Fruit fly (Drosophila melanogaster) whole organism, pupa: ENCODE results near the gene CG31191.

ENCODE experiments used
- CG10348 ChIP-seq: fragments of 200-800 bp; sonication (Bioruptor generic); IDR thresholded peaks from 2 replicates; pipeline ENCODE4 v1.3.6; 2022; ENCODE audit warnings: missing biosample characterization, missing genetic modification characterization
- CG12605 ChIP-seq: fragments of 200-800 bp; sonication (Bioruptor generic); IDR thresholded peaks from 2 replicates; pipeline ENCODE4 v1.3.6; 2022; ENCODE audit warnings: missing biosample characterization, missing genetic modification characterization
- CG13204 ChIP-seq: fragments of 200-800 bp; sonication (Bioruptor generic); optimal IDR thresholded peaks from 2 replicates; lab custom pipeline; 2018; ENCODE audit warnings: missing biosample characterization, mild to moderate bottlenecking, missing genetic modification characterization, moderate library complexity
- CG14655 ChIP-seq: fragments of 200-800 bp; sonication (Bioruptor generic); optimal IDR thresholded peaks from 3 replicates; lab custom pipeline; 2017; ENCODE audit warnings: mild to moderate bottlenecking, missing biosample characterization, missing genetic modification reagents, missing genetic modification characterization
- CG15710 ChIP-seq: fragments of 200-800 bp; sonication (Bioruptor generic); optimal IDR thresholded peaks from 2 replicates; lab custom pipeline; 2018; ENCODE audit warnings: missing biosample characterization, mild to moderate bottlenecking, missing genetic modification characterization, moderate library complexity
- CG17806 ChIP-seq: fragments of 200-800 bp; sonication (Bioruptor generic); optimal IDR thresholded peaks from 2 replicates; lab custom pipeline; 2018; ENCODE audit warnings: missing biosample characterization, mild to moderate bottlenecking, missing genetic modification characterization, moderate library complexity
- CG32121 ChIP-seq: fragments of 200-800 bp; sonication (Bioruptor generic); IDR thresholded peaks from 2 replicates; pipeline ENCODE4 v1.3.6; 2022; ENCODE audit warnings: missing biosample characterization, missing genetic modification characterization
- CG34367 ChIP-seq: fragments of 200-800 bp; sonication (Bioruptor generic); optimal IDR thresholded peaks from 2 replicates; lab custom pipeline; 2018; ENCODE audit warnings: missing biosample characterization, mild to moderate bottlenecking, missing genetic modification characterization
- CG4496 ChIP-seq: fragments of 200-800 bp; sonication (Bioruptor generic); IDR thresholded peaks from 3 replicates; pipeline ENCODE4 v1.3.6; 2022; ENCODE audit warnings: missing biosample characterization, missing genetic modification characterization
- CG8159 ChIP-seq: fragments of 200-800 bp; sonication (Bioruptor generic); optimal IDR thresholded peaks from 3 replicates; lab custom pipeline; 2018; ENCODE audit warnings: missing biosample characterization, mild to moderate bottlenecking, missing genetic modification characterization, moderate library complexity
- CG8301 ChIP-seq: fragments of 200-800 bp; sonication (Bioruptor generic); optimal IDR thresholded peaks from 2 replicates; lab custom pipeline; 2018; ENCODE audit warnings: missing biosample characterization, mild to moderate bottlenecking, missing genetic modification characterization
- CG9948 ChIP-seq: fragments of 200-800 bp; sonication (Bioruptor generic); optimal IDR thresholded peaks from 2 replicates; lab custom pipeline; 2018; ENCODE audit warnings: missing biosample characterization, mild to moderate bottlenecking, missing genetic modification characterization, moderate library complexity
- D1 ChIP-seq: fragments of 200-800 bp; sonication (Bioruptor generic); optimal IDR thresholded peaks from 2 replicates; lab custom pipeline; 2018; ENCODE audit warnings: missing biosample characterization, mild to moderate bottlenecking, missing genetic modification characterization, moderate library complexity
- EcR ChIP-seq: fragments of 200-800 bp; sonication (Bioruptor generic); optimal IDR thresholded peaks from 3 replicates; lab custom pipeline; 2019; ENCODE audit warnings: missing biosample characterization, missing genetic modification characterization, mild to moderate bottlenecking, moderate library complexity, missing genetic modification reagents
- Ets98B ChIP-seq: fragments of 200-800 bp; sonication (Bioruptor generic); IDR thresholded peaks from 2 replicates; pipeline ENCODE4 v1.3.6; 2022; ENCODE audit warnings: missing biosample characterization, missing genetic modification characterization
- Pif1A ChIP-seq: fragments of 200-800 bp; sonication (Bioruptor generic); optimal IDR thresholded peaks from 3 replicates; lab custom pipeline; 2016; ENCODE audit warnings: missing biosample characterization, missing genetic modification characterization
- Pif1B ChIP-seq: fragments of 200-800 bp; sonication (Bioruptor generic); optimal IDR thresholded peaks from 3 replicates; lab custom pipeline; 2016; ENCODE audit warnings: missing biosample characterization, missing genetic modification characterization
- Snoo ChIP-seq: fragments of 200-800 bp; sonication (Bioruptor generic); optimal IDR thresholded peaks from 3 replicates; lab custom pipeline; 2017; ENCODE audit warnings: missing biosample characterization, mild to moderate bottlenecking, missing genetic modification characterization, inconsistent platforms
- fd96Ca ChIP-seq: fragments of 200-800 bp; sonication (Bioruptor generic); IDR thresholded peaks from 3 replicates; pipeline ENCODE4 v1.3.6; 2022; ENCODE audit warnings: missing biosample characterization, missing genetic modification characterization
- gl ChIP-seq: fragments of 200-800 bp; sonication (Bioruptor generic); optimal IDR thresholded peaks from 2 replicates; lab custom pipeline; 2018; ENCODE audit warnings: missing biosample characterization, mild to moderate bottlenecking, missing genetic modification characterization
- rn ChIP-seq: fragments of 200-800 bp; sonication (Bioruptor generic); IDR thresholded peaks from 2 replicates; pipeline ENCODE4 v1.3.6; 2022; ENCODE audit warnings: missing biosample characterization, missing genetic modification characterization

CG31191 gene

DNA sequence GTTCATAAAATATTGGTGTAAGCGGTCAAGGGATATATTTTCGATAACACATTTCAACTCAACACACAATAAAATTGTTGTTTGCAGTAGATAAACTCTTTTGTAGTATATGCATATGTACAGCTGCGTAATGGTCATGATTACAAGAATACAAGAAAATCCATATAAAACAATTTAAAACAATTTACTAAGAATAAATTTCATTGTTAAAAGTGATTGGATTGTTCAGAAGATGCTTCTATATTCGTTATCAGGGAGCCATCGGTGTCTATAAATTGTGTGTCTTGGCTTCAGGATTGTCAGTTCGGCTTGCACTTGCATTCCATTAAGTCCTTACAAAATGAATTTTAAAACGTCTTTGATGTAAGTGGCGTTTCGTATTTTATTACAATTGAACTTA is 71.7 kb downstream of the CG31191 start, which contains the start of gene TotB:
Gene TotB (plus strand): TSS at position 301 of the 400 bp plus-strand sequence.
- TF ChIP-seq CG17806 (tag; lab: Kevin White, UChicago) (no peak), CG14655 (GFP tag; lab: Kevin White, UChicago) (no peak), CG15710 (tag; lab: Kevin White, UChicago) (no peak), Ets98B (GFP tag; lab: Robert Waterston, UW) (no peak), Snoo (no peak), CG32121 (GFP tag; lab: Robert Waterston, UW) (no peak), CG13204 (GFP tag; lab: Kevin White, UChicago) (no peak)

DNA sequence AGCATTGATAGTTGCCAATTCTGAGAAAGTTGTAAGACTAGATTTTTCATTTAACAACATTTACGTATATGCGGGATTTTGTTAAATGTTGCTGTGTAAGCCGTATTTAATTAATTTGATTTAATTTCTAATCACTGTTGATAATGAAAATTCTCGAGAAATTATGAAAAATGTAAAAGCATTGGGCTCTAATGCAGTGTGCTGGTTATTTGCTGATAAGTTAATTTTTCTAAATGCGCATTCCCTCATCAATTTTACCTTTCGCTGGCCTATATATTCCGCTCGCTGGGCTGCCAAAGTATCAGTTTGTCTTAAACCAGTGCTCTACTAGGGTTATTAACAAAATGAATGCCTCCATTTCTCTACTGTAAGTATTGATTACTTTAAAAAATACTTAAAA is 72.6 kb downstream of the CG31191 start, which contains the start of gene TotC:
Gene TotC (plus strand): TSS at position 301 of the 400 bp plus-strand sequence.
- TF ChIP-seq D1 (tag; lab: Kevin White, UChicago) (no peak), CG8301 (tag; lab: Kevin White, UChicago) (no peak), CG34367 (tag; lab: Kevin White, UChicago) (no peak), Pif1A (GFP tag; lab: Kevin White, UChicago) (no peak), CG32121 (GFP tag; lab: Robert Waterston, UW) (no peak), CG17806 (tag; lab: Kevin White, UChicago) (no peak), CG15710 (tag; lab: Kevin White, UChicago) (no peak), CG12605 (GFP tag; lab: Robert Waterston, UW) (no peak), CG8159 (tag; lab: Kevin White, UChicago) (no peak)

DNA sequence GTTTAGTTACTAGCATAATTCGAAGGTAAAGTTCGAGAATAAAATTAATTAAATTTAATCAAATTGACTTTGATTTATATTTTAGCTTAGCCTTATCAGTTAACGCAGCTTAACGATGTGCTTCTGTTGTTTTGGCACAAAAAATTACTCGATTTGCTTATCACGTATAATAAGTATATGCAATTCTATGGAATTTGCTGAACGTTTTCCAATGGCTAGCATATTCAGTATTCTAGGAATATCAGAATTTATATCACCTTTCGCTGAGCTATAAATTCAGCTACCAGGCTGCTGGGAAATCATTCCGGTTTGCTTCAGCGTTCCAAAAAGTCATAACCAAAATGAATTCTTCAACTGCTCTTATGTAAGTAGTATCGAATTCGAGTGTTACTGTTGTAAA is 74.6 kb downstream of the CG31191 start, which contains the start of gene TotA:
Gene TotA (plus strand): TSS at position 301 of the 400 bp plus-strand sequence.
- TF ChIP-seq Pif1A (GFP tag; lab: Kevin White, UChicago) (no peak), gl (tag; lab: Kevin White, UChicago) (no peak), CG12605 (GFP tag; lab: Robert Waterston, UW) (no peak), CG10348 (GFP tag; lab: Robert Waterston, UW) (no peak), D1 (tag; lab: Kevin White, UChicago) (no peak), rn (GFP tag; lab: Robert Waterston, UW) (no peak), CG8159 (tag; lab: Kevin White, UChicago) (no peak), CG17806 (tag; lab: Kevin White, UChicago) (no peak), CG34367 (tag; lab: Kevin White, UChicago) (no peak), CG9948 (tag; lab: Kevin White, UChicago) (no peak), CG8301 (tag; lab: Kevin White, UChicago) (no peak), CG13204 (GFP tag; lab: Kevin White, UChicago) (no peak), EcR (GFP tag; lab: Kevin White, UChicago) (no peak), CG15710 (tag; lab: Kevin White, UChicago) (no peak), CG14655 (GFP tag; lab: Kevin White, UChicago) (no peak)

DNA sequence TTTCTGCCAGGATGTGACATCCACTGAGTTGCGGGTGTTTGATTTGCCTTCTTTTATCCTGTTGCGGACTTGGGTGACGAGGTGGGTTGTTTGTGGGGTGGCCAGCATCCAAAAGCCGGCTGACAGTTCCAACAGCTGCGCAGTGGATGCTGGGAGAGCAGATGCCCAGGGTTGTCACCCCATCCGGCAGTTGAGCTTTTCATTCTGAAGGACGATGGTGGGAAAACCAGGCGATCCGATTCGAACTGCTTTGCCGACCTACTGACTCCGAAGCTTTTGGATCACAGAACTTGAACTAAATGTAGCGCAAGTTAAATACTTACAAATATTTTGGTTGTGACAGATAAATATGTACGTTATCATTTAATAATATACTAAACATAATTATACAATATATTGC is 79.1 kb downstream of the CG31191 start, which contains the start of gene KaiR1D:
Gene KaiR1D (minus strand): TSS at position 28 of the 400 bp plus-strand sequence.
- no peak for TF ChIP-seq rn (GFP tag; lab: Robert Waterston, UW)
- TF ChIP-seq CG12605 (GFP tag; lab: Robert Waterston, UW), result no peak
- TF ChIP-seq CG13204 (GFP tag; lab: Kevin White, UChicago), result no peak
- TF ChIP-seq D1 (tag; lab: Kevin White, UChicago), result no peak
- TF ChIP-seq CG10348 (GFP tag; lab: Robert Waterston, UW), result no peak
- TF ChIP-seq Pif1A (GFP tag; lab: Kevin White, UChicago), result no peak
- TF ChIP-seq EcR (GFP tag; lab: Kevin White, UChicago), result no peak
- TF ChIP-seq CG15710 (tag; lab: Kevin White, UChicago), result no peak
- no peak for TF ChIP-seq gl (tag; lab: Kevin White, UChicago)
- TF ChIP-seq CG32121 (GFP tag; lab: Robert Waterston, UW), result no peak
- no peak for TF ChIP-seq CG17806 (tag; lab: Kevin White, UChicago)
- no peak for TF ChIP-seq Ets98B (GFP tag; lab: Robert Waterston, UW)

DNA sequence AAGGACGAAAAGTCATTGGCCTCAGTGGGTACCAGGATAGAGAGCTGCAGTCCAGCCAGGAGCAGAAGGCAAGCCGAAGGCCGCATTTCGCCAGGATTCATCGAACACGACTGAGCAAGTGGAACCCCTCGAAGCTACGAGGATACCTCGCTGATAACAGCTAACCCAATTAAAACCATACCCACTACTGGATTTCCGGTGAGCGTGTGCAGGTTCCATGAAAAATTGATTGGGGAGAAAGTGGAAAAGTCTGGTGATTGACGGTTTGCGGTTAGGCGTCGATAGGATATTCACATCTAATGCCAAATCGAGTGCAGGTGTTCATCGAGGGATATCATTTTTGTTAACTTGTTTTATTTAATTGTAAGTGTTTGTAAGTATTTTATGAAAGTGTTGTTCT is 85.5 kb downstream of the CG31191 start, which contains the start of gene Ir93a:
Gene Ir93a (minus strand): TSS at position 101 of the 400 bp plus-strand sequence.
- TF ChIP-seq Pif1B (GFP tag; lab: Kevin White, UChicago) (no peak), CG4496 (no peak), CG13204 (GFP tag; lab: Kevin White, UChicago) (no peak), CG34367 (tag; lab: Kevin White, UChicago) (no peak), gl (tag; lab: Kevin White, UChicago) (no peak), EcR (GFP tag; lab: Kevin White, UChicago) (no peak), CG12605 (GFP tag; lab: Robert Waterston, UW) (no peak), Snoo (no peak), CG8301 (tag; lab: Kevin White, UChicago) (no peak), CG10348 (GFP tag; lab: Robert Waterston, UW) (no peak), fd96Ca (no peak), CG15710 (tag; lab: Kevin White, UChicago) (no peak), Ets98B (GFP tag; lab: Robert Waterston, UW) (no peak), rn (GFP tag; lab: Robert Waterston, UW) (no peak)
